Worm (Caenorhabditis elegans) whole organism, young adult: Measurements from ENCODE around the gene let-721.

Experiments
- B0019.2 ChIP-seq: fragments of 200-800 bp; sonication (Bioruptor generic); conservative IDR thresholded peaks from 2 replicates; pipeline ENCODE4 v1.3.6; 2022; ENCODE audit warnings: missing genetic modification reagents, missing genetic modification characterization, missing compliant biosample characterization
- B0035.1 ChIP-seq: sonication (generic microtip); optimal IDR thresholded peaks from 2 replicates; lab custom pipeline; 2016; ENCODE audit warnings: missing genetic modification characterization, mild to moderate bottlenecking, missing compliant biosample characterization, missing genotype, missing genetic modification reagents
- D2030.7 ChIP-seq: fragments of 200-800 bp; sonication (Bioruptor generic); IDR thresholded peaks from 2 replicates; pipeline ENCODE4 v1.3.6; 2022; ENCODE audit warnings: missing genetic modification reagents, missing genetic modification characterization, missing compliant biosample characterization
- F10E7.11 ChIP-seq: sonication (generic microtip); optimal IDR thresholded peaks from 2 replicates; lab custom pipeline; 2017; ENCODE audit warnings: mild to moderate bottlenecking, missing genetic modification characterization, moderate library complexity, missing compliant biosample characterization
- F22D6.2 ChIP-seq: sonication (generic microtip); optimal IDR thresholded peaks from 2 replicates; lab custom pipeline; 2016; ENCODE audit warnings: mild to moderate bottlenecking, missing genetic modification characterization, missing compliant biosample characterization
- F23B12.7 ChIP-seq: sonication (generic microtip); optimal IDR thresholded peaks from 2 replicates; lab custom pipeline; 2017; ENCODE audit warnings: missing genetic modification characterization, mild to moderate bottlenecking, missing compliant biosample characterization, antibody characterized with exemption, moderate library complexity; ENCODE audit not compliant: insufficient read depth
- F55B11.4 ChIP-seq: sonication (generic microtip); optimal IDR thresholded peaks from 2 replicates; lab custom pipeline; 2016; ENCODE audit warnings: missing compliant biosample characterization, missing genetic modification characterization, borderline replicate concordance; ENCODE audit not compliant: insufficient read depth
- F57C9.4 ChIP-seq: sonication (generic microtip); optimal IDR thresholded peaks from 2 replicates; lab custom pipeline; 2017; ENCODE audit warnings: mild to moderate bottlenecking, missing genetic modification characterization, missing compliant biosample characterization
- Y53G8AR.9 ChIP-seq: fragments of 200-800 bp; sonication (Bioruptor generic); conservative IDR thresholded peaks from 2 replicates; pipeline ENCODE4 v1.3.6; 2022; ENCODE audit warnings: missing genetic modification reagents, missing genetic modification characterization, missing compliant biosample characterization
- Y56A3A.18 ChIP-seq: fragments of 200-800 bp; sonication (Bioruptor generic); IDR thresholded peaks from 2 replicates; pipeline ENCODE4 v1.3.6; 2022; ENCODE audit warnings: missing genetic modification reagents, missing genetic modification characterization, missing compliant biosample characterization
- Y95B8A.8 ChIP-seq: fragments of 200-800 bp; sonication (Bioruptor generic); IDR thresholded peaks from 2 replicates; pipeline ENCODE4 v1.3.6; 2022; ENCODE audit warnings: missing genetic modification reagents, missing genetic modification characterization, missing compliant biosample characterization
- ama-1 ChIP-seq, 3 experiments: fragments of 150-350 bp in 1 of 3; sonication (generic microtip) in 2 of 3; optimal IDR thresholded peaks; 2 replicates each; lab custom pipeline; 2014 to 2018; ENCODE audit warnings: missing biosample characterization in 2 of 3, missing genetic modification characterization in 2 of 3, missing genetic modification reagents in 2 of 3
- aptf-2 ChIP-seq: fragments of 200-800 bp; sonication (Bioruptor generic); conservative IDR thresholded peaks from 2 replicates; pipeline ENCODE4 v1.3.6; 2022; ENCODE audit warnings: missing genetic modification reagents, missing genetic modification characterization, missing compliant biosample characterization
- aptf-3 ChIP-seq: fragments of 200-800 bp; sonication (Bioruptor generic); IDR thresholded peaks from 2 replicates; pipeline ENCODE4 v1.3.6; 2022; ENCODE audit warnings: missing genetic modification characterization, missing compliant biosample characterization
- attf-5 ChIP-seq: fragments of 200-800 bp; sonication (Bioruptor generic); optimal IDR thresholded peaks from 2 replicates; lab custom pipeline; 2018; ENCODE audit warnings: mild to moderate bottlenecking, missing genetic modification characterization, missing compliant biosample characterization
- ceh-100 ChIP-seq: fragments of 200-800 bp; sonication (Bioruptor generic); IDR thresholded peaks from 2 replicates; pipeline ENCODE4 v1.3.6; 2022; ENCODE audit warnings: missing genetic modification reagents, missing genetic modification characterization, missing compliant biosample characterization
- die-1 ChIP-seq: sonication (generic microtip); optimal IDR thresholded peaks from 2 replicates; lab custom pipeline; 2016; ENCODE audit warnings: missing genotype, mild to moderate bottlenecking, missing genetic modification characterization, missing compliant biosample characterization
- dox-1 ChIP-seq: fragments of 200-800 bp; sonication (Bioruptor generic); IDR thresholded peaks from 2 replicates; pipeline ENCODE4 v1.3.6; 2022; ENCODE audit warnings: missing genetic modification reagents, missing genetic modification characterization, missing compliant biosample characterization
- efl-1 ChIP-seq: fragments of 150-350 bp; optimal IDR thresholded peaks from 2 replicates; lab custom pipeline; 2014; ENCODE audit warnings: missing biosample characterization, missing genetic modification reagents, missing genetic modification characterization
- egl-18 ChIP-seq: fragments of 200-800 bp; sonication (Bioruptor generic); IDR thresholded peaks from 2 replicates; pipeline ENCODE4 v1.3.6; 2022; ENCODE audit warnings: missing genetic modification reagents, missing genetic modification characterization, missing compliant biosample characterization
- egl-44 ChIP-seq: fragments of 200-800 bp; sonication (Bioruptor generic); IDR thresholded peaks from 2 replicates; pipeline ENCODE4 v1.3.6; 2022; ENCODE audit warnings: missing genetic modification reagents, missing genetic modification characterization, missing compliant biosample characterization
- hlh-26 ChIP-seq: fragments of 200-800 bp; sonication (Bioruptor generic); conservative IDR thresholded peaks from 2 replicates; pipeline ENCODE4 v1.3.6; 2022; ENCODE audit warnings: missing genetic modification reagents, missing genetic modification characterization, missing compliant biosample characterization
- hmg-1.2 ChIP-seq: fragments of 200-800 bp; sonication (Bioruptor generic); IDR thresholded peaks from 2 replicates; pipeline ENCODE4 v1.3.6; 2022; ENCODE audit warnings: missing genetic modification reagents, missing genetic modification characterization, missing compliant biosample characterization
- lag-1 ChIP-seq: fragments of 200-800 bp; sonication (Bioruptor generic); IDR thresholded peaks from 2 replicates; pipeline ENCODE4 v1.3.6; 2022; ENCODE audit warnings: missing genetic modification reagents, missing genetic modification characterization, missing compliant biosample characterization
- let-526 ChIP-seq: fragments of 200-800 bp; sonication (Bioruptor generic); IDR thresholded peaks from 2 replicates; pipeline ENCODE4 v1.3.6; 2022; ENCODE audit warnings: missing genetic modification reagents, missing genetic modification characterization, missing compliant biosample characterization
- lin-35 ChIP-seq, 3 experiments: fragments of 150-350 bp in 2 of 3; sonication (generic microtip) in 1 of 3; optimal IDR thresholded peaks; 2 replicates each; lab custom pipeline; 2014 to 2018; ENCODE audit warnings: missing biosample characterization in 3 of 3, missing genetic modification characterization in 3 of 3, missing genetic modification reagents in 3 of 3
- madf-10 ChIP-seq: sonication (generic microtip); optimal IDR thresholded peaks from 2 replicates; lab custom pipeline; 2016; ENCODE audit warnings: mild to moderate bottlenecking, missing genetic modification characterization, missing compliant biosample characterization
- madf-3 ChIP-seq: fragments of 200-800 bp; sonication (Bioruptor generic); IDR thresholded peaks from 2 replicates; pipeline ENCODE4 v1.3.6; 2022; ENCODE audit warnings: missing genetic modification reagents, missing genetic modification characterization, missing compliant biosample characterization
- madf-8 ChIP-seq: fragments of 200-800 bp; sonication (Bioruptor generic); conservative IDR thresholded peaks from 2 replicates; pipeline ENCODE4 v1.3.6; 2022; ENCODE audit warnings: missing genetic modification reagents, missing genetic modification characterization, missing compliant biosample characterization
- mcd-1 ChIP-seq: fragments of 200-800 bp; sonication (Bioruptor generic); IDR thresholded peaks from 2 replicates; pipeline ENCODE4 v1.3.6; 2022; ENCODE audit warnings: missing genetic modification reagents, missing genetic modification characterization, missing compliant biosample characterization
- mes-4 ChIP-seq: sonication (generic microtip); optimal IDR thresholded peaks from 2 replicates; lab custom pipeline; 2016; ENCODE audit warnings: missing genotype, missing genetic modification characterization, missing compliant biosample characterization
- mxl-1 ChIP-seq: sonication (generic microtip); optimal IDR thresholded peaks from 2 replicates; lab custom pipeline; 2016; ENCODE audit warnings: missing genetic modification characterization, missing compliant biosample characterization
- nfya-2 ChIP-seq: fragments of 200-800 bp; sonication (Bioruptor generic); IDR thresholded peaks from 2 replicates; pipeline ENCODE4 v1.3.6; 2022; ENCODE audit warnings: missing genetic modification reagents, missing genetic modification characterization, missing compliant biosample characterization
- nhr-179 ChIP-seq: sonication (generic microtip); optimal IDR thresholded peaks from 2 replicates; lab custom pipeline; 2016; ENCODE audit warnings: mild to moderate bottlenecking, missing genetic modification characterization, missing compliant biosample characterization
- nhr-27 ChIP-seq: fragments of 200-800 bp; sonication (Bioruptor generic); optimal IDR thresholded peaks from 2 replicates; lab custom pipeline; 2018; ENCODE audit warnings: mild to moderate bottlenecking, missing genetic modification characterization, moderate library complexity, missing compliant biosample characterization
- nhr-80 ChIP-seq: sonication (generic microtip); optimal IDR thresholded peaks from 2 replicates; lab custom pipeline; 2016; ENCODE audit warnings: missing genetic modification characterization, missing compliant biosample characterization
- repo-1 ChIP-seq: sonication (generic microtip); optimal IDR thresholded peaks from 2 replicates; lab custom pipeline; 2017; ENCODE audit warnings: mild to moderate bottlenecking, missing genetic modification characterization, missing compliant biosample characterization
- rpc-1 ChIP-seq, 2 experiments: fragments of 150-350 bp in 1 of 2; sonication (generic microtip) in 1 of 2; optimal IDR thresholded peaks; 2 replicates each; lab custom pipeline; 2014 to 2018; ENCODE audit warnings: missing biosample characterization in 1 of 2, missing genetic modification characterization in 1 of 2, missing genetic modification reagents in 1 of 2, missing genotype in 1 of 2
- sdz-38 ChIP-seq: sonication (generic microtip); optimal IDR thresholded peaks from 2 replicates; lab custom pipeline; 2016; ENCODE audit warnings: missing genotype, missing genetic modification characterization, missing compliant biosample characterization
- snpc-1.1 ChIP-seq: sonication (generic microtip); optimal IDR thresholded peaks from 2 replicates; lab custom pipeline; 2017; ENCODE audit warnings: missing genetic modification characterization, mild to moderate bottlenecking, missing compliant biosample characterization, antibody characterized with exemption, moderate library complexity, missing genotype, missing genetic modification reagents; ENCODE audit not compliant: insufficient read depth
- tbp1 ChIP-seq: fragments of 200-800 bp; sonication (Bioruptor generic); optimal IDR thresholded peaks from 2 replicates; lab custom pipeline; 2018; ENCODE audit warnings: mild to moderate bottlenecking, missing genetic modification characterization, missing compliant biosample characterization
- tbx-9 ChIP-seq: sonication (generic microtip); optimal IDR thresholded peaks from 2 replicates; lab custom pipeline; 2016; ENCODE audit warnings: borderline replicate concordance, missing genetic modification characterization, inconsistent platforms, missing compliant biosample characterization
- xnd-1 ChIP-seq: sonication (generic microtip); optimal IDR thresholded peaks from 2 replicates; lab custom pipeline; 2016; ENCODE audit warnings: missing genotype, missing genetic modification reagents, missing genetic modification characterization, missing compliant biosample characterization
- ztf-22 ChIP-seq: fragments of 200-800 bp; sonication (Bioruptor generic); optimal IDR thresholded peaks from 2 replicates; lab custom pipeline; 2018; ENCODE audit warnings: mild to moderate bottlenecking, missing genetic modification characterization, moderate library complexity, missing compliant biosample characterization
- ztf-25 ChIP-seq: fragments of 200-800 bp; sonication (Bioruptor generic); IDR thresholded peaks from 2 replicates; pipeline ENCODE4 v1.3.6; 2022; ENCODE audit warnings: missing genetic modification reagents, missing genetic modification characterization, missing compliant biosample characterization
- ztf-26 ChIP-seq: sonication (generic microtip); optimal IDR thresholded peaks from 2 replicates; lab custom pipeline; 2017; ENCODE audit warnings: missing genetic modification characterization, missing compliant biosample characterization
- ztf-28 ChIP-seq: fragments of 200-800 bp; sonication (Bioruptor generic); IDR thresholded peaks from 2 replicates; pipeline ENCODE4 v1.3.6; 2022; ENCODE audit warnings: missing genetic modification reagents, missing genetic modification characterization, missing compliant biosample characterization
- ztf-3 ChIP-seq: fragments of 200-800 bp; sonication (Bioruptor generic); optimal IDR thresholded peaks from 2 replicates; lab custom pipeline; 2018; ENCODE audit warnings: mild to moderate bottlenecking, missing genetic modification characterization, missing compliant biosample characterization

let-721 gene

ce11 chrIII:6420995-6421404 is 25.7 kb downstream of the let-721 start (continued):
- TF ChIP-seq madf-3 = 0 out of 2 replicates have a peak, but pooled peaks have one; percentile 55
- no peak for TF ChIP-seq sdz-38 (tag; lab: Kevin White, UChicago)
- TF ChIP-seq F22D6.2 (tag; lab: Kevin White, UChicago) = peak; percentile 78
- TF ChIP-seq die-1 = no peak
- TF ChIP-seq xnd-1 (tag; lab: Kevin White, UChicago) = no peak
- no peak for TF ChIP-seq aptf-2 (GFP tag; lab: Robert Waterston, UW)
- peak; percentile 99 for TF ChIP-seq hmg-1.2 (GFP tag; lab: Robert Waterston, UW)
- no peak for TF ChIP-seq Y53G8AR.9 (GFP tag; lab: Robert Waterston, UW)
- no peak for TF ChIP-seq tbx-9 (tag; lab: Kevin White, UChicago)
- no peak for TF ChIP-seq B0019.2
- TF ChIP-seq lag-1 = no peak
- TF ChIP-seq attf-5 (GFP tag; lab: Kevin White, UChicago) = peak; percentile 64
- TF ChIP-seq ztf-26 (tag; lab: Kevin White, UChicago) = peak; percentile 88
- TF ChIP-seq nfya-2 = no peak
- TF ChIP-seq mes-4 (tag; lab: Kevin White, UChicago) = no peak
- TF ChIP-seq ztf-3 (GFP tag; lab: Kevin White, UChicago) = peak; percentile 63
- TF ChIP-seq D2030.7 = no peak
- peak; percentile 91 for TF ChIP-seq egl-44
- no peak for TF ChIP-seq hlh-26 (GFP tag; lab: Robert Waterston, UW)
- no peak for TF ChIP-seq F57C9.4 (tag; lab: Kevin White, UChicago)
- TF ChIP-seq nhr-27 (tag; lab: Kevin White, UChicago) = no peak
- TF ChIP-seq egl-18 (GFP tag; lab: Robert Waterston, UW) = no peak
- TF ChIP-seq ztf-28 = no peak
- no peak for TF ChIP-seq snpc-1.1 (tag; lab: Kevin White, UChicago)
- TF ChIP-seq mxl-1 (tag; lab: Kevin White, UChicago) = no peak
- peak; percentile 35; the same call in 1 of the 2 replicates for TF ChIP-seq Y95B8A.8 (GFP tag; lab: Robert Waterston, UW)
- peak; percentile 78 for TF ChIP-seq let-526 (GFP tag; lab: Robert Waterston, UW)
- TF ChIP-seq ceh-100 = peak; percentile 51
- no peak for TF ChIP-seq ama-1 (optimal IDR thresholded peaks at IDR 0.05; lab: Kevin White, UChicago)
- no peak for TF ChIP-seq ama-1 (GFP tag; optimal IDR thresholded peaks at IDR 0.05; lab: Kevin White, UChicago)
- peak; percentile 89 for TF ChIP-seq repo-1
- no peak for TF ChIP-seq F10E7.11
- no peak for TF ChIP-seq madf-8 (GFP tag; lab: Robert Waterston, UW)
- no peak for TF ChIP-seq efl-1 (GFP tag; lab: Kevin White, UChicago)
- TF ChIP-seq aptf-3 = no peak
- TF ChIP-seq F23B12.7 (tag; lab: Kevin White, UChicago) = peak; percentile 0
- peak; percentile 81 for TF ChIP-seq mcd-1 (GFP tag; lab: Robert Waterston, UW)
- TF ChIP-seq rpc-1 (optimal IDR thresholded peaks at IDR 0.05; lab: Kevin White, UChicago) = no peak
- TF ChIP-seq rpc-1 (tag; optimal IDR thresholded peaks at IDR 0.05; lab: Kevin White, UChicago) = no peak
- TF ChIP-seq nhr-80 (tag; lab: Kevin White, UChicago) = peak; percentile 75
- TF ChIP-seq nhr-179 = no peak
- TF ChIP-seq lin-35 (GFP tag; optimal IDR thresholded peaks at IDR 0.05; lab: Kevin White, UChicago) = peak in 1 of 3 experiments; percentile 23
- no peak for TF ChIP-seq F55B11.4 (tag; lab: Kevin White, UChicago)
- peak; percentile 60 for TF ChIP-seq Y56A3A.18 (GFP tag; lab: Robert Waterston, UW)
- no peak for TF ChIP-seq B0035.1 (tag; lab: Kevin White, UChicago)
- no peak for TF ChIP-seq ztf-25 (GFP tag; lab: Robert Waterston, UW)
- peak; percentile 60 for TF ChIP-seq ztf-22 (GFP tag; lab: Kevin White, UChicago)
- peak; percentile 63 for TF ChIP-seq tbp1 (GFP tag; lab: Kevin White, UChicago)
- peak; percentile 80 for TF ChIP-seq dox-1
- TF ChIP-seq madf-10 = peak; percentile 60
